Worm (Caenorhabditis elegans) whole organism, L3 larva: ENCODE measurements around the gene sri-50.

Experiments
- ZK546.5 ChIP-seq: sonication (generic microtip); optimal IDR thresholded peaks from 2 replicates; lab custom pipeline; 2017; ENCODE audit warnings: missing biosample characterization, missing genetic modification characterization
- aly-2 ChIP-seq: fragments of 150-350 bp; optimal IDR thresholded peaks from 2 replicates; lab custom pipeline; 2014; ENCODE audit warnings: missing biosample characterization, missing genetic modification characterization
- ama-1 ChIP-seq: fragments of 150-350 bp; optimal IDR thresholded peaks from 2 replicates; lab custom pipeline; 2018
- ceh-82 ChIP-seq: fragments of 150-350 bp; optimal IDR thresholded peaks from 2 replicates; lab custom pipeline; 2014; ENCODE audit warnings: missing biosample characterization, missing genetic modification characterization
- daf-12 ChIP-seq: fragments of 150-350 bp; optimal IDR thresholded peaks from 2 replicates; lab custom pipeline; 2014; ENCODE audit warnings: missing biosample characterization, missing genetic modification reagents, missing genetic modification characterization
- egl-27 ChIP-seq: sonication (generic microtip); optimal IDR thresholded peaks from 4 replicates; lab custom pipeline; 2017; ENCODE audit warnings: missing biosample characterization, missing genetic modification reagents, missing genetic modification characterization
- egl-5 ChIP-seq: fragments of 150-350 bp; optimal IDR thresholded peaks from 2 replicates; lab custom pipeline; 2017; ENCODE audit warnings: missing biosample characterization, missing genetic modification reagents, missing genetic modification characterization, inconsistent platforms
- elt-1 ChIP-seq: fragments of 150-350 bp; optimal IDR thresholded peaks from 2 replicates; lab custom pipeline; 2014; ENCODE audit warnings: missing biosample characterization, missing genetic modification characterization
- elt-2 ChIP-seq: sonication (generic microtip); optimal IDR thresholded peaks from 2 replicates; lab custom pipeline; 2016; ENCODE audit warnings: missing genetic modification reagents, mild to moderate bottlenecking, missing genetic modification characterization, missing compliant biosample characterization
- elt-3 ChIP-seq, 3 experiments: fragments of 150-350 bp in 1 of 3; sonication (generic microtip) in 2 of 3; optimal IDR thresholded peaks; 2 replicates in 2 of 3; 4 replicates in 1 of 3; lab custom pipeline; 2014 to 2017; ENCODE audit warnings: missing biosample characterization in 3 of 3, missing genetic modification characterization in 3 of 3
- fkh-10 ChIP-seq: sonication (generic microtip); optimal IDR thresholded peaks from 2 replicates; lab custom pipeline; 2017; ENCODE audit warnings: missing biosample characterization, missing genetic modification reagents, missing genetic modification characterization
- fos-1 ChIP-seq: fragments of 150-350 bp; optimal IDR thresholded peaks from 2 replicates; lab custom pipeline; 2014; ENCODE audit warnings: missing biosample characterization, missing genetic modification characterization
- hmg-11 ChIP-seq: sonication (generic microtip); optimal IDR thresholded peaks from 2 replicates; lab custom pipeline; 2016; ENCODE audit warnings: missing genetic modification characterization, missing compliant biosample characterization
- jun-1 ChIP-seq: fragments of 150-350 bp; optimal IDR thresholded peaks from 2 replicates; lab custom pipeline; 2014; ENCODE audit warnings: missing biosample characterization, missing genetic modification reagents, missing genetic modification characterization
- lin-15B ChIP-seq: fragments of 150-350 bp; optimal IDR thresholded peaks from 2 replicates; lab custom pipeline; 2014; ENCODE audit warnings: missing biosample characterization, missing genetic modification characterization
- lin-39 ChIP-seq: fragments of 150-350 bp; optimal IDR thresholded peaks from 2 replicates; lab custom pipeline; 2018; ENCODE audit warnings: missing biosample characterization, missing genetic modification reagents, missing genetic modification characterization
- lsy-12 ChIP-seq: sonication (generic microtip); optimal IDR thresholded peaks from 2 replicates; lab custom pipeline; 2016; ENCODE audit warnings: mild to moderate bottlenecking, missing genetic modification characterization, missing compliant biosample characterization
- mdl-1 ChIP-seq: fragments of 150-350 bp; optimal IDR thresholded peaks from 2 replicates; lab custom pipeline; 2014; ENCODE audit warnings: missing biosample characterization, missing genetic modification characterization
- mml-1 ChIP-seq: fragments of 150-350 bp; sonication (generic microtip); optimal IDR thresholded peaks from 3 replicates; lab custom pipeline; 2014; ENCODE audit warnings: missing biosample characterization, missing genetic modification characterization
- nfya-1 ChIP-seq: sonication (generic microtip); optimal IDR thresholded peaks from 2 replicates; lab custom pipeline; 2017; ENCODE audit warnings: missing genetic modification characterization, mild to moderate bottlenecking, missing compliant biosample characterization, antibody characterized with exemption, moderate library complexity; ENCODE audit not compliant: insufficient read depth
- nhr-11 ChIP-seq: fragments of 150-350 bp; optimal IDR thresholded peaks from 2 replicates; lab custom pipeline; 2014; ENCODE audit warnings: missing biosample characterization, missing genetic modification characterization
- nhr-12 ChIP-seq: fragments of 150-350 bp; optimal IDR thresholded peaks from 2 replicates; lab custom pipeline; 2014; ENCODE audit warnings: missing biosample characterization, missing genetic modification characterization
- nhr-23 ChIP-seq: fragments of 150-350 bp; optimal IDR thresholded peaks from 2 replicates; lab custom pipeline; 2014; ENCODE audit warnings: missing biosample characterization, missing genetic modification reagents, missing genetic modification characterization
- nhr-237 ChIP-seq: fragments of 150-350 bp; optimal IDR thresholded peaks from 2 replicates; lab custom pipeline; 2014; ENCODE audit warnings: missing biosample characterization, missing genetic modification characterization
- nhr-25 ChIP-seq: sonication (generic microtip); optimal IDR thresholded peaks from 2 replicates; lab custom pipeline; 2017; ENCODE audit warnings: missing biosample characterization, missing genetic modification characterization
- nhr-28 ChIP-seq: fragments of 150-350 bp; optimal IDR thresholded peaks from 2 replicates; lab custom pipeline; 2014; ENCODE audit warnings: missing biosample characterization, missing genetic modification characterization
- nhr-43 ChIP-seq: sonication (generic microtip); optimal IDR thresholded peaks from 2 replicates; lab custom pipeline; 2016; ENCODE audit warnings: mild to moderate bottlenecking, missing genetic modification characterization, missing compliant biosample characterization; ENCODE audit not compliant: poor library complexity, severe bottlenecking
- nhr-76 ChIP-seq: fragments of 150-350 bp; sonication (generic microtip); optimal IDR thresholded peaks from 5 replicates; lab custom pipeline; 2014; ENCODE audit warnings: missing biosample characterization, missing genetic modification characterization
- nhr-77 ChIP-seq: fragments of 150-350 bp; optimal IDR thresholded peaks from 2 replicates; lab custom pipeline; 2014; ENCODE audit warnings: missing biosample characterization, missing genetic modification characterization
- pqm-1 ChIP-seq: fragments of 150-350 bp; optimal IDR thresholded peaks from 2 replicates; lab custom pipeline; 2017; ENCODE audit warnings: missing biosample characterization, missing genetic modification characterization, inconsistent platforms
- sea-2 ChIP-seq: fragments of 150-350 bp; sonication (generic microtip); optimal IDR thresholded peaks from 4 replicates; lab custom pipeline; 2014; ENCODE audit warnings: missing biosample characterization, missing genetic modification reagents, missing genetic modification characterization
- skn-1 ChIP-seq: fragments of 150-350 bp; optimal IDR thresholded peaks from 2 replicates; lab custom pipeline; 2014; ENCODE audit warnings: missing biosample characterization, missing genetic modification characterization
- snpc-4 ChIP-seq: fragments of 150-350 bp; optimal IDR thresholded peaks from 2 replicates; lab custom pipeline; 2014; ENCODE audit warnings: missing biosample characterization, missing genetic modification characterization
- tbx-2 ChIP-seq: sonication (generic microtip); optimal IDR thresholded peaks from 2 replicates; lab custom pipeline; 2016; ENCODE audit warnings: mild to moderate bottlenecking, missing genetic modification characterization, missing compliant biosample characterization
- unc-39 ChIP-seq: sonication (generic microtip); optimal IDR thresholded peaks from 4 replicates; lab custom pipeline; 2017; ENCODE audit warnings: missing biosample characterization, missing genetic modification characterization
- unc-62 ChIP-seq: fragments of 150-350 bp; sonication (generic microtip); optimal IDR thresholded peaks from 4 replicates; lab custom pipeline; 2014; ENCODE audit warnings: missing biosample characterization, missing genetic modification reagents, missing genetic modification characterization
- zag-1 ChIP-seq: fragments of 150-350 bp; optimal IDR thresholded peaks from 2 replicates; lab custom pipeline; 2014; ENCODE audit warnings: missing biosample characterization, missing genetic modification characterization
- ztf-11 ChIP-seq: fragments of 150-350 bp; optimal IDR thresholded peaks from 2 replicates; lab custom pipeline; 2014; ENCODE audit warnings: missing biosample characterization, missing genetic modification characterization
- ztf-4 ChIP-seq: fragments of 150-350 bp; optimal IDR thresholded peaks from 2 replicates; lab custom pipeline; 2014; ENCODE audit warnings: missing biosample characterization, missing genetic modification characterization

Gene sri-50

ce11 chrII:3244070-3244469 lies 40.6 kb downstream of the sri-50 start, which contains the start of gene C17F4.12:
TSS of gene C17F4.12 (minus strand) at chrII:3244170.
- no peak for TF ChIP-seq skn-1 (tag; lab: Kevin White, UChicago)
- TF ChIP-seq lsy-12 (tag; lab: Kevin White, UChicago) = no peak
- TF ChIP-seq ztf-11 = no peak
- TF ChIP-seq egl-5 = no peak
- TF ChIP-seq nhr-43 = no peak
- TF ChIP-seq nhr-237 (tag; lab: Kevin White, UChicago) = no peak
- TF ChIP-seq nhr-25 (tag; lab: Kevin White, UChicago) = no peak
- no peak for TF ChIP-seq mdl-1 (tag; lab: Kevin White, UChicago)
- TF ChIP-seq nhr-23 (tag; lab: Kevin White, UChicago) = no peak
- TF ChIP-seq fkh-10 (GFP tag; lab: Kevin White, UChicago) = no peak
- no peak for TF ChIP-seq ceh-82 (tag; lab: Kevin White, UChicago)
- no peak for TF ChIP-seq unc-62 (GFP tag; lab: Kevin White, UChicago)
- TF ChIP-seq ama-1 (lab: Kevin White, UChicago) = no peak
- TF ChIP-seq nhr-12 (tag; lab: Kevin White, UChicago) = no peak
- TF ChIP-seq mml-1 = no peak
- no peak for TF ChIP-seq elt-3 (tag; optimal IDR thresholded peaks at IDR 0.05; lab: Kevin White, UChicago)
- no peak for TF ChIP-seq pqm-1 (tag; lab: Kevin White, UChicago)
- TF ChIP-seq lin-15B (tag; lab: Kevin White, UChicago) = no peak
- no peak for TF ChIP-seq lin-39 (tag; lab: Kevin White, UChicago)
- no peak for TF ChIP-seq egl-27 (tag; lab: Kevin White, UChicago)

ce11 chrII:3244758-3245157 lies 41.2 kb downstream of the sri-50 start:
- TF ChIP-seq nhr-23 (tag; lab: Kevin White, UChicago) = no peak
- no peak for TF ChIP-seq nhr-11
- no peak for TF ChIP-seq sea-2 (GFP tag; lab: Kevin White, UChicago)
- TF ChIP-seq nhr-43 = no peak
- peak; percentile 50 for TF ChIP-seq elt-2 (tag; lab: Kevin White, UChicago)
- TF ChIP-seq mml-1 = no peak
- TF ChIP-seq nhr-77 (tag; lab: Kevin White, UChicago) = peak; percentile 54
- TF ChIP-seq lsy-12 (tag; lab: Kevin White, UChicago) = no peak
- TF ChIP-seq nfya-1 (tag; lab: Kevin White, UChicago) = no peak
- no peak for TF ChIP-seq nhr-76
- TF ChIP-seq elt-1 (tag; lab: Kevin White, UChicago) = no peak
- no peak for TF ChIP-seq aly-2 (tag; lab: Kevin White, UChicago)
- TF ChIP-seq snpc-4 (tag; lab: Kevin White, UChicago) = no peak
- peak; percentile 9 for TF ChIP-seq fos-1 (tag; lab: Kevin White, UChicago)
- TF ChIP-seq, all 47 proteins: peak for 3

ce11 chrII:3245836-3246235 lies 42.3 kb downstream of the sri-50 start, which contains the start of gene C17F4.7:
TSS of gene C17F4.7 (minus strand) at chrII:3246015.
- TF ChIP-seq elt-2 (tag; lab: Kevin White, UChicago) = peak; percentile 99
- TF ChIP-seq ama-1 (lab: Kevin White, UChicago) = no peak
- TF ChIP-seq pqm-1 (tag; lab: Kevin White, UChicago) = peak; percentile 96
- peak; percentile 71 for TF ChIP-seq jun-1 (tag; lab: Kevin White, UChicago)

ce11 chrII:3247556-3247955 lies 44.0 kb downstream of the sri-50 start:
- TF ChIP-seq snpc-4 (tag; lab: Kevin White, UChicago) (no peak), nhr-237 (tag; lab: Kevin White, UChicago) (no peak), nhr-28 (tag; lab: Kevin White, UChicago) (no peak), ztf-11 (no peak), tbx-2 (tag; lab: Kevin White, UChicago) (no peak), aly-2 (tag; lab: Kevin White, UChicago) (no peak), lsy-12 (tag; lab: Kevin White, UChicago) (no peak), lin-39 (tag; lab: Kevin White, UChicago) (no peak), lin-15B (tag; lab: Kevin White, UChicago) (no peak), hmg-11 (tag; lab: Kevin White, UChicago) (no peak), unc-39 (tag; lab: Kevin White, UChicago) (no peak), daf-12 (tag; lab: Kevin White, UChicago) (no peak), nhr-43 (no peak), nhr-76 (no peak), zag-1 (tag; lab: Kevin White, UChicago) (no peak), ztf-4 (tag; lab: Kevin White, UChicago) (no peak), nhr-77 (tag; lab: Kevin White, UChicago) (no peak), ZK546.5 (tag; lab: Kevin White, UChicago) (no peak)
- TF ChIP-seq, all 47 proteins: peak for 0
